Fruit fly (Drosophila melanogaster) whole organism, embryonic: ENCODE results near the gene vers.

Experiments used
- BEAF-32 ChIP-seq: fragments of 200-800 bp; sonication (Bioruptor generic); optimal IDR thresholded peaks from 3 replicates; lab custom pipeline; 2017; ENCODE audit warnings: missing biosample characterization, missing genetic modification characterization, mild to moderate bottlenecking, moderate library complexity, missing genetic modification reagents
- CG10267 ChIP-seq: fragments of 200-800 bp; sonication (Bioruptor generic); optimal IDR thresholded peaks from 2 replicates; lab custom pipeline; 2018; ENCODE audit warnings: missing biosample characterization, mild to moderate bottlenecking, missing genetic modification characterization, moderate library complexity
- CG10431 ChIP-seq: fragments of 200-800 bp; sonication (Bioruptor generic); optimal IDR thresholded peaks from 3 replicates; lab custom pipeline; 2018; ENCODE audit warnings: missing biosample characterization, mild to moderate bottlenecking, missing genetic modification characterization
- CG10959 ChIP-seq: fragments of 200-800 bp; sonication (Bioruptor generic); IDR thresholded peaks from 2 replicates; pipeline ENCODE4 v1.3.6; 2022; ENCODE audit warnings: missing biosample characterization, missing genetic modification characterization
- CG12236 ChIP-seq: fragments of 200-800 bp; sonication (Bioruptor generic); optimal IDR thresholded peaks from 2 replicates; lab custom pipeline; 2016; ENCODE audit warnings: missing biosample characterization, missing genetic modification characterization
- CG14441 ChIP-seq: fragments of 200-800 bp; sonication (Bioruptor generic); IDR thresholded peaks from 2 replicates; pipeline ENCODE4 v1.3.6; 2022; ENCODE audit warnings: missing biosample characterization, missing genetic modification characterization
- CG17186 ChIP-seq: fragments of 200-800 bp; sonication (Bioruptor generic); optimal IDR thresholded peaks from 3 replicates; lab custom pipeline; 2017; ENCODE audit warnings: missing biosample characterization, missing genetic modification reagents, missing genetic modification characterization
- CG17912 ChIP-seq: fragments of 200-800 bp; sonication (Bioruptor generic); optimal IDR thresholded peaks from 2 replicates; lab custom pipeline; 2018; ENCODE audit warnings: missing biosample characterization, mild to moderate bottlenecking, missing genetic modification characterization
- CG1792 ChIP-seq: fragments of 200-800 bp; sonication (Bioruptor generic); optimal IDR thresholded peaks from 2 replicates; lab custom pipeline; 2016; ENCODE audit warnings: missing biosample characterization, missing genetic modification characterization
- CG2889 ChIP-seq: fragments of 200-800 bp; sonication (Bioruptor generic); IDR thresholded peaks from 3 replicates; pipeline ENCODE4 v1.3.6; 2022; ENCODE audit warnings: missing biosample characterization, missing genetic modification characterization
- CG32532 ChIP-seq: fragments of 200-800 bp; sonication (Bioruptor generic); IDR thresholded peaks from 2 replicates; pipeline ENCODE4 v1.3.6; 2022; ENCODE audit warnings: missing biosample characterization, missing genetic modification characterization
- CG3281 ChIP-seq: fragments of 200-800 bp; sonication (Bioruptor generic); optimal IDR thresholded peaks from 3 replicates; lab custom pipeline; 2017; ENCODE audit warnings: missing biosample characterization, mild to moderate bottlenecking, missing genetic modification characterization
- CG33213 ChIP-seq: fragments of 200-800 bp; sonication (Bioruptor generic); optimal IDR thresholded peaks from 3 replicates; lab custom pipeline; 2016; ENCODE audit warnings: missing biosample characterization, missing genetic modification characterization
- CG34224 ChIP-seq: fragments of 200-800 bp; sonication (Bioruptor generic); IDR thresholded peaks from 3 replicates; pipeline ENCODE4 v1.3.6; 2022; ENCODE audit warnings: missing biosample characterization, missing genetic modification characterization; ENCODE audit not compliant: partially characterized antibody
- CG3847 ChIP-seq: fragments of 200-800 bp; sonication (Bioruptor generic); IDR thresholded peaks from 2 replicates; pipeline ENCODE4 v1.3.6; 2022; ENCODE audit warnings: missing biosample characterization, missing genetic modification characterization
- CG4617 ChIP-seq: fragments of 200-800 bp; sonication (Bioruptor generic); optimal IDR thresholded peaks from 3 replicates; lab custom pipeline; 2016; ENCODE audit warnings: missing biosample characterization, missing genetic modification characterization, borderline replicate concordance
- Chrac-16 ChIP-seq: fragments of 200-800 bp; sonication (Bioruptor generic); optimal IDR thresholded peaks from 3 replicates; lab custom pipeline; 2016; ENCODE audit warnings: missing biosample characterization, missing genetic modification characterization
- ERR ChIP-seq: fragments of 200-800 bp; sonication (Bioruptor generic); optimal IDR thresholded peaks from 2 replicates; lab custom pipeline; 2016; ENCODE audit warnings: missing biosample characterization, missing genetic modification characterization
- Eip74EF ChIP-seq, 2 experiments: fragments of 200-800 bp in 1 of 2; fragments of >200 bp in 1 of 2; sonication (Bioruptor generic) in 1 of 2; optimal IDR thresholded peaks; 2 replicates each; lab custom pipeline; 2017 to 2019; ENCODE audit warnings: missing biosample characterization in 2 of 2, missing genetic modification characterization in 2 of 2, mild to moderate bottlenecking in 1 of 2, moderate library complexity in 1 of 2
- Fer3 ChIP-seq: fragments of 200-800 bp; sonication (Bioruptor generic); optimal IDR thresholded peaks from 2 replicates; lab custom pipeline; 2018; ENCODE audit warnings: missing biosample characterization, mild to moderate bottlenecking, missing genetic modification characterization, moderate library complexity
- H15 ChIP-seq: fragments of 200-800 bp; sonication (Bioruptor generic); IDR thresholded peaks from 3 replicates; pipeline ENCODE4 v1.3.6; 2022; ENCODE audit warnings: missing biosample characterization, missing genetic modification characterization
- MTF-1 ChIP-seq: fragments of 200-800 bp; sonication (Bioruptor generic); optimal IDR thresholded peaks from 2 replicates; lab custom pipeline; 2018; ENCODE audit warnings: missing biosample characterization, mild to moderate bottlenecking, missing genetic modification characterization, borderline replicate concordance
- NFAT ChIP-seq: fragments of 200-800 bp; sonication (Bioruptor generic); IDR thresholded peaks from 2 replicates; pipeline ENCODE4 v1.3.6; 2022; ENCODE audit warnings: missing biosample characterization, missing genetic modification characterization
- Nf-YC ChIP-seq: fragments of 200-800 bp; optimal IDR thresholded peaks from 3 replicates; lab custom pipeline; 2019; ENCODE audit warnings: missing biosample characterization, mild to moderate bottlenecking, missing genetic modification characterization, moderate library complexity
- NfI ChIP-seq: fragments of 200-800 bp; sonication (Bioruptor generic); optimal IDR thresholded peaks from 3 replicates; lab custom pipeline; 2018; ENCODE audit warnings: missing biosample characterization, mild to moderate bottlenecking, missing genetic modification characterization, moderate library complexity
- Spps ChIP-seq: fragments of 200-800 bp; sonication (Bioruptor generic); optimal IDR thresholded peaks from 2 replicates; lab custom pipeline; 2018; ENCODE audit warnings: missing biosample characterization, mild to moderate bottlenecking, missing genetic modification characterization
- Sry-δ ChIP-seq: fragments of 200-800 bp; sonication (Bioruptor generic); optimal IDR thresholded peaks from 2 replicates; lab custom pipeline; 2016; ENCODE audit warnings: missing biosample characterization, missing genetic modification characterization
- TFAM ChIP-seq: fragments of 200-800 bp; sonication (Bioruptor generic); optimal IDR thresholded peaks from 2 replicates; lab custom pipeline; 2017; ENCODE audit warnings: missing biosample characterization, missing genetic modification characterization, inconsistent platforms
- Taf1 ChIP-seq: fragments of 200-800 bp; sonication (Bioruptor generic); IDR thresholded peaks from 2 replicates; pipeline ENCODE4 v1.3.6; 2022; ENCODE audit warnings: missing biosample characterization, missing genetic modification characterization
- al ChIP-seq: fragments of 200-800 bp; sonication (Bioruptor generic); IDR thresholded peaks from 2 replicates; pipeline ENCODE4 v1.3.6; 2022; ENCODE audit warnings: missing biosample characterization, missing genetic modification characterization
- crp ChIP-seq, 2 experiments: fragments of 200-800 bp; sonication (Bioruptor generic); optimal IDR thresholded peaks; 2 replicates in 1 of 2; 3 replicates in 1 of 2; lab custom pipeline; 2017; ENCODE audit warnings: missing biosample characterization in 2 of 2, missing genetic modification characterization in 2 of 2, mild to moderate bottlenecking in 1 of 2, moderate library complexity in 1 of 2
- dimm ChIP-seq: fragments of 200-800 bp; sonication (Bioruptor generic); IDR thresholded peaks from 2 replicates; pipeline ENCODE4 v1.3.6; 2022; ENCODE audit warnings: missing biosample characterization, missing genetic modification characterization
- dpn ChIP-seq, 2 experiments: fragments of 200-800 bp; sonication (Bioruptor generic); optimal IDR thresholded peaks; 3 replicates each; lab custom pipeline; 2016; ENCODE audit warnings: missing biosample characterization in 2 of 2, missing genetic modification characterization in 2 of 2
- emc ChIP-seq: fragments of 200-800 bp; sonication (Bioruptor generic); optimal IDR thresholded peaks from 2 replicates; lab custom pipeline; 2016; ENCODE audit warnings: missing biosample characterization, missing genetic modification characterization
- ewg ChIP-seq: fragments of 200-800 bp; sonication (Bioruptor generic); optimal IDR thresholded peaks from 3 replicates; lab custom pipeline; 2017; ENCODE audit warnings: mild to moderate bottlenecking, missing biosample characterization, missing genetic modification reagents, missing genetic modification characterization
- fd96Cb ChIP-seq: fragments of 200-800 bp; sonication (Bioruptor generic); optimal IDR thresholded peaks from 2 replicates; lab custom pipeline; 2018; ENCODE audit warnings: missing biosample characterization, mild to moderate bottlenecking, missing genetic modification characterization, moderate library complexity
- gce ChIP-seq: fragments of 200-800 bp; sonication (Bioruptor generic); IDR thresholded peaks from 3 replicates; pipeline ENCODE4 v1.3.6; 2022; ENCODE audit warnings: missing biosample characterization, missing genetic modification characterization
- gsb-n ChIP-seq: fragments of 200-800 bp; sonication (Bioruptor generic); optimal IDR thresholded peaks from 3 replicates; lab custom pipeline; 2018; ENCODE audit warnings: missing biosample characterization, mild to moderate bottlenecking, missing genetic modification characterization
- jumu ChIP-seq: fragments of 200-800 bp; sonication (Bioruptor generic); optimal IDR thresholded peaks from 3 replicates; lab custom pipeline; 2016; ENCODE audit warnings: missing biosample characterization, missing genetic modification characterization
- kay ChIP-seq: fragments of 200-800 bp; sonication (Bioruptor generic); optimal IDR thresholded peaks from 2 replicates; lab custom pipeline; 2016; ENCODE audit warnings: missing biosample characterization, missing genetic modification characterization
- pita ChIP-seq: fragments of 200-800 bp; sonication (Bioruptor generic); optimal IDR thresholded peaks from 2 replicates; lab custom pipeline; 2017; ENCODE audit warnings: missing biosample characterization, mild to moderate bottlenecking, missing genetic modification characterization
- prd ChIP-seq, 3 experiments: fragments of >200 bp in 2 of 3; fragments of 200-800 bp in 1 of 3; sonication (Bioruptor generic) in 1 of 3; optimal IDR thresholded peaks in 2 of 3; IDR thresholded peaks in 1 of 3; 2 replicates in 2 of 3; 3 replicates in 1 of 3; pipeline versions ENCODE4 v1.3.6 to Lab custom; 2017 to 2022; ENCODE audit warnings: missing biosample characterization in 1 of 3, missing genetic modification characterization in 1 of 3
- repo ChIP-seq: fragments of 200-800 bp; sonication (Bioruptor generic); optimal IDR thresholded peaks from 2 replicates; lab custom pipeline; 2016; ENCODE audit warnings: missing biosample characterization, missing genetic modification characterization
- ro ChIP-seq: fragments of 200-800 bp; sonication (Bioruptor generic); IDR thresholded peaks from 2 replicates; pipeline ENCODE4 v1.3.6; 2022; ENCODE audit warnings: missing biosample characterization, missing genetic modification characterization
- sc ChIP-seq, 3 experiments: fragments of >200 bp in 2 of 3; fragments of 200-800 bp in 1 of 3; sonication (Bioruptor generic) in 1 of 3; optimal IDR thresholded peaks; 2 replicates in 2 of 3; 3 replicates in 1 of 3; lab custom pipeline; 2017; ENCODE audit warnings: mild to moderate bottlenecking in 1 of 3, missing biosample characterization in 1 of 3, missing genetic modification characterization in 1 of 3, missing genetic modification reagents in 1 of 3
- sd ChIP-seq: fragments of 200-800 bp; sonication (Bioruptor generic); optimal IDR thresholded peaks from 3 replicates; lab custom pipeline; 2018; ENCODE audit warnings: missing biosample characterization, mild to moderate bottlenecking, missing genetic modification characterization, moderate library complexity
- sens-2 ChIP-seq: fragments of 200-800 bp; sonication (Bioruptor generic); IDR thresholded peaks from 2 replicates; pipeline ENCODE4 v1.3.6; 2022; ENCODE audit warnings: missing biosample characterization, missing genetic modification characterization
- sob ChIP-seq: fragments of 200-800 bp; sonication (Bioruptor generic); IDR thresholded peaks from 2 replicates; pipeline ENCODE4 v1.3.6; 2022; ENCODE audit warnings: missing biosample characterization, missing genetic modification characterization

The vers gene

dm6 chr3L:12090898-12091685 is 24.8 kb upstream of the vers start (continued):
- TF ChIP-seq CG1792 (GFP tag; lab: Kevin White, UChicago) (peak; percentile 59), CG32532 (GFP tag; lab: Robert Waterston, UW) (peak; percentile 82), CG10267 (tag; lab: Kevin White, UChicago) (peak; percentile 24), sob (GFP tag; lab: Robert Waterston, UW) (peak; percentile 69; the same call in 1 of the 2 replicates), CG33213 (peak; percentile 11), CG12236 (GFP tag; lab: Kevin White, UChicago) (no peak), Taf1 (GFP tag; lab: Robert Waterston, UW) (peak; percentile 66), ERR (GFP tag; lab: Kevin White, UChicago) (no peak), sd (tag; lab: Kevin White, UChicago) (peak; percentile 20), CG17912 (no peak), ewg (GFP tag; lab: Kevin White, UChicago) (peak; percentile 13), CG3847 (GFP tag; lab: Robert Waterston, UW) (peak; percentile 75), Chrac-16 (GFP tag; lab: Kevin White, UChicago) (peak; percentile 11), NfI (GFP tag; lab: Kevin White, UChicago) (peak; percentile 65), jumu (GFP tag; lab: Kevin White, UChicago) (no peak), crp (GFP tag; optimal IDR thresholded peaks at IDR 0.05; lab: Kevin White, UChicago) (no peak), CG4617 (no peak), sens-2 (GFP tag; lab: Robert Waterston, UW) (no peak), NFAT (no peak), repo (GFP tag; lab: Kevin White, UChicago) (no peak), CG34224 (GFP tag; lab: Robert Waterston, UW) (no peak), Sry-δ (GFP tag; lab: Kevin White, UChicago) (peak; percentile 3), TFAM (GFP tag; lab: Kevin White, UChicago) (no peak), al (GFP tag; lab: Robert Waterston, UW) (peak; percentile 74), gsb-n (no peak), emc (GFP tag; lab: Kevin White, UChicago) (no peak), CG14441 (GFP tag; lab: Robert Waterston, UW) (peak; percentile 76), CG10431 (GFP tag; lab: Kevin White, UChicago) (no peak), fd96Cb (tag; lab: Kevin White, UChicago) (peak; percentile 32), dpn (GFP tag; optimal IDR thresholded peaks at IDR 0.05; lab: Kevin White, UChicago) (peak; percentile 47 to 69), prd (optimal IDR thresholded peaks at IDR 0.05; lab: Kevin White, UChicago) (no peak), prd (GFP tag; IDR thresholded peaks at IDR 0.05; lab: Robert Waterston, UW) (peak; percentile 76), Nf-YC (tag; lab: Kevin White, UChicago) (peak; percentile 60), MTF-1 (GFP tag; lab: Kevin White, UChicago) (no peak), Spps (no peak), CG2889 (GFP tag; lab: Robert Waterston, UW) (0 out of 3 replicates have a peak, but pooled peaks have one; percentile 48), CG17186 (GFP tag; lab: Kevin White, UChicago) (no peak), dimm (no peak; the same call in 1 of the 2 replicates), H15 (GFP tag; lab: Robert Waterston, UW) (0 out of 3 replicates have a peak, but pooled peaks have one; percentile 34), pita (GFP tag; lab: Kevin White, UChicago) (no peak), CG10959 (GFP tag; lab: Robert Waterston, UW) (no peak), Fer3 (tag; lab: Kevin White, UChicago) (peak; percentile 71), CG3281 (peak; percentile 74), BEAF-32 (no peak), Eip74EF (GFP tag; optimal IDR thresholded peaks at IDR 0.05; lab: Kevin White, UChicago) (no peak), gce (GFP tag; lab: Robert Waterston, UW) (no peak; the same call in 2 of the 3 replicates), kay (peak; percentile 44), ro (GFP tag; lab: Robert Waterston, UW) (no peak), sc (optimal IDR thresholded peaks at IDR 0.05; lab: Kevin White, UChicago) (no peak), sc (GFP tag; optimal IDR thresholded peaks at IDR 0.05; lab: Kevin White, UChicago) (no peak)
